Worm (Caenorhabditis elegans): ENCODE measurements around the gene ZK809.8.

Gene ZK809.8

DNA sequence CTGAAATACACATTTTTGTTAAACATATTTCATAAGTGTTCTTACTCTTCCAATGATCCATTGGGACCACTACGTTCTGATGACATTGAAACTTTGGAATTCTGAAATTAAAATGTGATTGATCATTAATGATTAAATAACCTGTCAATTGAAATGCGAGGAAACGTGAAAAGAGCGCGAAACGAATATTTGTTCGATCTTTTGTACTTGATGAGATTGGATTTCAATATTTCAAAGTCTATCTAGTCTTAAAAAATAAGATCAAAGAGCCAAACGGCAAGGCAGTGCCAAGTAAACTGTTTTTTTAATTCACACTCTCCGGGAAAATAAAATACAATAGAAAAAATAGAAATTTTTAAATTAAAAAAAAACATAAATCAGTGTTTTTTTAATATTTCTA, 33.0 kb upstream of the ZK809.8 start, which contains the start of gene ZK792.4:
Gene ZK792.4 (minus strand): TSS at position 101 of the 400 bp plus-strand sequence.
- TF ChIP-seq hmg-4 (GFP tag; optimal IDR thresholded peaks at IDR 0.05), result no peak
- TF ChIP-seq ama-1 (optimal IDR thresholded peaks at IDR 0.05), result no peak
- no peak for TF ChIP-seq aly-1 (tag; optimal IDR thresholded peaks at IDR 0.05)
- no peak for TF ChIP-seq F13C5.2 (tag; optimal IDR thresholded peaks at IDR 0.05)
- no peak for TF ChIP-seq ceh-36 (tag; optimal IDR thresholded peaks at IDR 0.05)
- TF ChIP-seq ceh-13 (GFP tag; optimal IDR thresholded peaks at IDR 0.05), result no peak
- TF ChIP-seq hnd-1 (tag; optimal IDR thresholded peaks at IDR 0.05), result no peak
- no peak for TF ChIP-seq ets-7 (tag; optimal IDR thresholded peaks at IDR 0.05)
- TF ChIP-seq B0310.2 (tag; optimal IDR thresholded peaks at IDR 0.05), result no peak
- TF ChIP-seq tbx-37 (GFP tag; conservative IDR thresholded peaks at IDR 0.05), result no peak
- no peak for TF ChIP-seq tbx-11 (GFP tag; IDR thresholded peaks at IDR 0.05)
- TF ChIP-seq pes-1 (GFP tag; IDR thresholded peaks at IDR 0.05), result no peak
- TF ChIP-seq sea-1 (GFP tag; conservative IDR thresholded peaks at IDR 0.05), result no peak
- no peak for TF ChIP-seq scrt-1 (GFP tag; IDR thresholded peaks at IDR 0.05)
- TF ChIP-seq hmbx-1 (tag; optimal IDR thresholded peaks at IDR 0.05), result no peak
- no peak for TF ChIP-seq tra-4 (tag; optimal IDR thresholded peaks at IDR 0.05)
- no peak for TF ChIP-seq flt-1 (GFP tag; IDR thresholded peaks at IDR 0.05)

- TF ChIP-seq flt-1 (GFP tag; IDR thresholded peaks at IDR 0.05), result no peak
- TF ChIP-seq tra-4 (tag; optimal IDR thresholded peaks at IDR 0.05), result no peak
- TF ChIP-seq scrt-1 (GFP tag; IDR thresholded peaks at IDR 0.05), result no peak
- TF ChIP-seq aly-1 (tag; optimal IDR thresholded peaks at IDR 0.05), result no peak
- TF ChIP-seq F13C5.2 (tag; optimal IDR thresholded peaks at IDR 0.05), result no peak
- TF ChIP-seq hmbx-1 (tag; optimal IDR thresholded peaks at IDR 0.05), result no peak
- no peak for TF ChIP-seq ceh-36 (tag; optimal IDR thresholded peaks at IDR 0.05)
- no peak for TF ChIP-seq hnd-1 (tag; optimal IDR thresholded peaks at IDR 0.05)
- no peak for TF ChIP-seq hmg-4 (GFP tag; optimal IDR thresholded peaks at IDR 0.05)
- TF ChIP-seq B0310.2 (tag; optimal IDR thresholded peaks at IDR 0.05), result no peak
- no peak for TF ChIP-seq pes-1 (GFP tag; IDR thresholded peaks at IDR 0.05)
Observed at ce11 chrIV:11676054-11676453, 27.2 kb upstream of the ZK809.8 start, which contains the start of gene inx-9. Gene inx-9 (plus strand): TSS chrIV:11676354.

DNA sequence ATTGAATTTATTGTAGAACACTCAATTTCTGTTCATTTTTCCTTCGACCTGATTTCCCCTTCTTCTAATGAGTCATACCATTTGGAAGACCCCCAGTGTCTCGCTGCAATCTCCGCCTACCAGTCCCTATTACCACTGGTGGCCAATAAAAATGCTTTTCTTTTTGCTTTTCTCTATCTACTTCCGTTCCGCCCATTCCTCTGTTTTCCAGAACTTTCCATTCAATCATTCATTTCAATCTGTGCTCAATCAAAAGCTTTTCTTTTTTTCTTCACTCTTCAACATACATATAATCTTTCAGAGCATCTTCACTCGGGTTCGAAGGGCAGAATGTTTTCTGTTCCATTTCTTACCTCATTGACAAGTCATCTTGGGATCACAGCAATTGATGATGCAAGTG, 24.7 kb upstream of the ZK809.8 start, which contains the start of gene inx-8:
Gene inx-8 (plus strand): TSS at position 301 of the 400 bp plus-strand sequence.
- no peak for TF ChIP-seq ceh-13 (GFP tag; optimal IDR thresholded peaks at IDR 0.05)
- no peak for TF ChIP-seq tra-4 (tag; optimal IDR thresholded peaks at IDR 0.05)
- TF ChIP-seq hnd-1 (tag; optimal IDR thresholded peaks at IDR 0.05), result no peak
- no peak for TF ChIP-seq ama-1 (optimal IDR thresholded peaks at IDR 0.05)
- no peak for TF ChIP-seq B0310.2 (tag; optimal IDR thresholded peaks at IDR 0.05)
- TF ChIP-seq F13C5.2 (tag; optimal IDR thresholded peaks at IDR 0.05), result no peak
- no peak for TF ChIP-seq hmbx-1 (tag; optimal IDR thresholded peaks at IDR 0.05)
- TF ChIP-seq tbx-11 (GFP tag; IDR thresholded peaks at IDR 0.05), result no peak

DNA sequence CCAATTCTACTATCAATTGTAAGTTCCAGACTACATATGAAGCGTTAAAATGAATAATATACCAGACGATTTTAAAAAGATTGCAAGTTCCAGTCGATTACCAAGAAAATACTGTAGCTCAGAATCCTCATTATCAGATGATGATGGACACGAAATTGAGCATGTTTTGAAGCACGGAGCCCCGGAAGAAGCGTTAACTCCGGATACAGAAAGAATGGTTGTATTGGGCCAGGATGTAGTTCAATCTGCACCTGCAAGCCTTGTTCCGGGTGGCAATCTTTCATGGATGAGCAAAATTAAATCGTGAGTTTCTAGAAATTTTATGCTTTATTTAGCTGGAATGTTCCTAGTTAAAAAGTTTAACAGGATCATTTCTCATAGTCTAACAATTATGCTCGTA, 19.1 kb upstream of the ZK809.8 start, which contains the start of gene atg-4.2:
Gene atg-4.2 (plus strand): TSS at position 24 of the 400 bp plus-strand sequence.
- no peak for TF ChIP-seq sea-1 (GFP tag; conservative IDR thresholded peaks at IDR 0.05)
- TF ChIP-seq tbx-11 (GFP tag; IDR thresholded peaks at IDR 0.05), result no peak
- no peak for TF ChIP-seq hmbx-1 (tag; optimal IDR thresholded peaks at IDR 0.05)
- TF ChIP-seq ceh-36 (tag; optimal IDR thresholded peaks at IDR 0.05), result no peak
- no peak for TF ChIP-seq ets-7 (tag; optimal IDR thresholded peaks at IDR 0.05)
- no peak for TF ChIP-seq scrt-1 (GFP tag; IDR thresholded peaks at IDR 0.05)
- TF ChIP-seq flt-1 (GFP tag; IDR thresholded peaks at IDR 0.05), result no peak
- no peak for TF ChIP-seq ceh-13 (GFP tag; optimal IDR thresholded peaks at IDR 0.05)
- TF ChIP-seq aly-1 (tag; optimal IDR thresholded peaks at IDR 0.05), result no peak
- no peak for TF ChIP-seq hnd-1 (tag; optimal IDR thresholded peaks at IDR 0.05)
- no peak for TF ChIP-seq pes-1 (GFP tag; IDR thresholded peaks at IDR 0.05)
- no peak for TF ChIP-seq hmg-4 (GFP tag; optimal IDR thresholded peaks at IDR 0.05)
- TF ChIP-seq B0310.2 (tag; optimal IDR thresholded peaks at IDR 0.05), result no peak
- TF ChIP-seq tbx-37 (GFP tag; conservative IDR thresholded peaks at IDR 0.05), result no peak
- no peak for TF ChIP-seq tra-4 (tag; optimal IDR thresholded peaks at IDR 0.05)
- TF ChIP-seq ama-1 (optimal IDR thresholded peaks at IDR 0.05), result no peak
- TF ChIP-seq F13C5.2 (tag; optimal IDR thresholded peaks at IDR 0.05), result no peak

DNA sequence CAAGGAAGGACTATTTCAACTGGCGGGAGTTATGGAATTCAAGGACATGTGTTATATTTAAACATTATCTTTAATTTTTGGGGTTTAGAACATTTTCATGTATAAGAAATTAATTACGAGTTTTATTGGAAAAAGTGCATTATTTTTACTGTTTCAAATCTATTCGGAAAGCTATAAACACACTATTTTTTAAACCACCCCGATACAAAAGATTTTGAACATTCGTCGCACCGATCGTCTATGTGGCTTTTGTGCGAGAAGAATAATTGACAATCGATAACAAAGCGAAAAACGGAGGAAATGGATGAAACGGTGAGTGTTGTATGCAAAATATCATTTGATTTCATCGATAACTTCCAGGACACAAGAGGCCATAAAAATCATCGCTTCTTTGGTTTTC, 16.1 kb upstream of the ZK809.8 start, which contains the start of gene ZK809.9:
Gene ZK809.9 (plus strand): TSS at position 301 of the 400 bp plus-strand sequence.
- TF ChIP-seq ceh-13 (GFP tag; optimal IDR thresholded peaks at IDR 0.05) (no peak), flt-1 (GFP tag; IDR thresholded peaks at IDR 0.05) (no peak), tbx-37 (GFP tag; conservative IDR thresholded peaks at IDR 0.05) (no peak), F13C5.2 (tag; optimal IDR thresholded peaks at IDR 0.05) (no peak), hmbx-1 (tag; optimal IDR thresholded peaks at IDR 0.05) (no peak), ama-1 (optimal IDR thresholded peaks at IDR 0.05) (no peak), hnd-1 (tag; optimal IDR thresholded peaks at IDR 0.05) (no peak), scrt-1 (GFP tag; IDR thresholded peaks at IDR 0.05) (no peak), B0310.2 (tag; optimal IDR thresholded peaks at IDR 0.05) (no peak)

DNA sequence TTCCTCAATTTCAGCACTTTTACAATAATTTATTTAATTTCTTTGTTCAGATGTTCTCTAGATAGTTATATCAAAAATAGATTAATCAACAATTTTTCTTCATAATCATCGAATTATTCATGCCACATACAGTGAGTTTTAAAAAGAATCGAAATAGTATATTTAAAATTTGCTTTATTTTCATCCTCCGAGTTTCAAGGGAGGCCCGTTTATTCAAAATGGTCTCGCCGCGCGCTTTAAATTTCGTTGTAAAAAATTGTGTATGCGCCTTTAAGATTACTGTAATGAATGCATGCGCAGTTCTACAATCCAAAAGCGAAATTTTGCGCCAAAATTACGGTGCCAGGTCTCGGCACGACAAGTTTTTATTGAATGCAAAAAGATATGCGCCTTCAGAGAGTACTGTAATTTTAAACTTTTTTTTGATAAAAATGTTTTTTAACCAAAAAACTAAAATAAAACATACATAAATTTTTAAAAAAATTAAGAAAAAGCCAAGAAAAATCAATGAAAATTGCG, 11.0 kb upstream of the ZK809.8 start, which contains the start of gene ZK792.1:
Gene ZK792.1 (plus strand): TSS at position 51 of the 519 bp plus-strand sequence.
- TF ChIP-seq sea-1 (GFP tag; conservative IDR thresholded peaks at IDR 0.05) (no peak), hmg-4 (GFP tag; optimal IDR thresholded peaks at IDR 0.05) (no peak), tra-4 (tag; optimal IDR thresholded peaks at IDR 0.05) (no peak), B0310.2 (tag; optimal IDR thresholded peaks at IDR 0.05) (no peak), tbx-37 (GFP tag; conservative IDR thresholded peaks at IDR 0.05) (no peak), F13C5.2 (tag; optimal IDR thresholded peaks at IDR 0.05) (no peak), hmbx-1 (tag; optimal IDR thresholded peaks at IDR 0.05) (no peak), hnd-1 (tag; optimal IDR thresholded peaks at IDR 0.05) (no peak), flt-1 (GFP tag; IDR thresholded peaks at IDR 0.05) (no peak), ets-7 (tag; optimal IDR thresholded peaks at IDR 0.05) (no peak), scrt-1 (GFP tag; IDR thresholded peaks at IDR 0.05) (no peak), ama-1 (optimal IDR thresholded peaks at IDR 0.05) (no peak), ceh-36 (tag; optimal IDR thresholded peaks at IDR 0.05) (no peak), aly-1 (tag; optimal IDR thresholded peaks at IDR 0.05) (no peak), tbx-11 (GFP tag; IDR thresholded peaks at IDR 0.05) (no peak)

ce11 chrIV:11656144-11656780, 7.4 kb upstream of the ZK809.8 start, which contains the start of gene ZK809.5:
Gene ZK809.5 (plus strand): TSS chrIV:11656730.
- no peak for TF ChIP-seq F13C5.2 (tag; optimal IDR thresholded peaks at IDR 0.05)
- no peak for TF ChIP-seq aly-1 (tag; optimal IDR thresholded peaks at IDR 0.05)
- no peak for TF ChIP-seq hmbx-1 (tag; optimal IDR thresholded peaks at IDR 0.05)
- TF ChIP-seq B0310.2 (tag; optimal IDR thresholded peaks at IDR 0.05), result no peak
- TF ChIP-seq ceh-13 (GFP tag; optimal IDR thresholded peaks at IDR 0.05), result no peak
- no peak for TF ChIP-seq ama-1 (optimal IDR thresholded peaks at IDR 0.05)
- TF ChIP-seq tra-4 (tag; optimal IDR thresholded peaks at IDR 0.05), result no peak
- no peak for TF ChIP-seq ceh-36 (tag; optimal IDR thresholded peaks at IDR 0.05)
- TF ChIP-seq pes-1 (GFP tag; IDR thresholded peaks at IDR 0.05), result no peak
- TF ChIP-seq sea-1 (GFP tag; conservative IDR thresholded peaks at IDR 0.05), result no peak
- TF ChIP-seq hmg-4 (GFP tag; optimal IDR thresholded peaks at IDR 0.05), result no peak
- TF ChIP-seq tbx-11 (GFP tag; IDR thresholded peaks at IDR 0.05), result no peak
- no peak for TF ChIP-seq hnd-1 (tag; optimal IDR thresholded peaks at IDR 0.05)

Measured in whole organism, early embryonic.